Worm (Caenorhabditis elegans): Measurements from ENCODE around the gene ugt-37.

The ugt-37 gene

DNA sequence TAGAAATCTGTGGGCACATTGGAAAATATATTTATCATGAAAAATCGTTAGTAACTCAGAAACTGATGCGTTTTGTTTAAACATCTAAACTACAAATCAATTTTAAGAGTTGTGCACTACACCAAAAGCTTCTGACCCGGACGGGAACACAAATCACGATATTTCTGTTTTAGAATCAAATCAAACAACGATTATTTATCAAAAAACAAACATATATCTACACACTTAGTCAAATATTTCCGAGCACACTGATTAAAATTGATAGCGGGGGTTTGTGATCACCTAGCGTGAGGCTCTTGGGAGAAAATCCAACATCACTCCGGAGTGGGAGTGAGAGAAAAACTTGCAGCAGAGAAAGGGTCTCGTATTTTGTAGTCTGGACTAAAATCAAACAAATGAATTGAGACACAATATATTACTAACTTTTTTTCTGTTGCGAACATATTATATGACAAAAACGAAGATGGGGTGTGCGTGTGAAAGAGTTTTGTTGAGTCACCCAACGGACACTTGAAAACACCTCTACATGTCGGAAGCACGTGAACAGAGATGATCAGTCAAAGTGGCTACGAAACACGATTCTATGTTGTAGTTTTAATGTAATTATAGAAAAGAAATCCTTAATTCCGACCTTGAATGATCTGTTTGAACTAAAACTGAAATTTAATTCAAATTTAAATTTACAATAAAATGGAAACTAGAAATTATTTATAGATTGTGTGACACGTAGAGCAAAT lies 49.7 kb downstream of the ugt-37 start (continued):
- TF ChIP-seq php-3 (GFP tag; IDR thresholded peaks at IDR 0.05) (0 out of 2 replicates have a peak, but pooled peaks have one; percentile 30), mxl-2 (GFP tag; conservative IDR thresholded peaks at IDR 0.05) (0 out of 2 replicates have a peak, but pooled peaks have one; percentile 44), ceh-32 (tag; optimal IDR thresholded peaks at IDR 0.05; ENCODE audit: poor library complexity) (no peak), zip-11 (GFP tag; IDR thresholded peaks at IDR 0.05) (no peak), mep-1 (tag; optimal IDR thresholded peaks at IDR 0.05) (peak; percentile 25), lir-3 (tag; optimal IDR thresholded peaks at IDR 0.05) (no peak), lin-13 (GFP tag; optimal IDR thresholded peaks at IDR 0.05) (no peak), daf-8 (GFP tag; IDR thresholded peaks at IDR 0.05) (no peak), mdt-29 (GFP tag; IDR thresholded peaks at IDR 0.05) (no peak), Y48G9A.11 (GFP tag; IDR thresholded peaks at IDR 0.05) (no peak), aly-2 (tag; optimal IDR thresholded peaks at IDR 0.05) (no peak), F37D6.2 (tag; optimal IDR thresholded peaks at IDR 0.05) (no peak), daf-16 (GFP tag; optimal IDR thresholded peaks at IDR 0.05) (no peak), daf-16 (tag; optimal IDR thresholded peaks at IDR 0.05) (peak; percentile 57), Y105C5A.15 (GFP tag; IDR thresholded peaks at IDR 0.05) (no peak), fos-1 (tag; optimal IDR thresholded peaks at IDR 0.05) (no peak), cey-2 (tag; optimal IDR thresholded peaks at IDR 0.05; ENCODE audit: borderline replicate concordance, insufficient read depth) (no peak), nhr-28 (tag; optimal IDR thresholded peaks at IDR 0.05) (peak; percentile 91), F10B5.3 (tag; optimal IDR thresholded peaks at IDR 0.05) (no peak), hlh-11 (tag; optimal IDR thresholded peaks at IDR 0.05) (peak; percentile 50), zag-1 (tag; optimal IDR thresholded peaks at IDR 0.05) (no peak), pqm-1 (tag; optimal IDR thresholded peaks at IDR 0.05) (peak; percentile 84), madf-5 (GFP tag; IDR thresholded peaks at IDR 0.05) (no peak), nhr-102 (tag; optimal IDR thresholded peaks at IDR 0.05) (peak; percentile 44), nhr-11 (tag; optimal IDR thresholded peaks at IDR 0.05) (no peak)

DNA sequence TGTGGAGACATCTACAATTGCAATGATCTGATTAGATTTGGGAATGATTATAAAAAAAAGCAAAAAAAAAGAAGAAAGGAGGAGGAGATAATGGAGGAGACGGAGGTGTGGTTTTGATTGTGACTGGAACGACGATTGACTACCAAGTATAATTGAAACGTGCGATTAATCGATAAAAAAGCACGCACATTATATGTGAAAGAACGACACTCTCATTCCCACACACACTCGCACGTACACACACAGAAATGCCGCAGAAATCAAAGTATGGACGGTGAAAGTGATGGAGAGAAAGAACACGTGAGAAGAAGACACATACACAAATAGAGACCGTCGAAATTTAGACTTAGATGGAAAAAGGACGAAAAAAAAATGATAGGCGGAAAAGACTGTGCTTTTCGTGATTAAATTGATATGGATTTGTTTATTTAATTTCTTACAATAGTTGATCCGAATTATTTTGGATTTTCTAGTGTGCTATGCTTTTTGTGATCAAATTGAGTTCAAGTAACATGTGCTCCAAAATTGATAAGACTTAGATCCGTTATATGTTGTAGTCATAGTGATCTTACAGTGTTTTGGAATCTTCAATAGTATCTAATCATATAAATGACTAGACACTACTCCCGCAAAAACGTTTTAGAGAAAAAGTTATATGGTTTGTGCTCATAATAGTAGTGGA lies 51.3 kb downstream of the ugt-37 start, which contains the start of gene nhr-135:
nhr-135 (minus strand) TSS at position 51 of the 682 bp plus-strand sequence.
- TF ChIP-seq mxl-3 (GFP tag; optimal IDR thresholded peaks at IDR 0.05) (peak; percentile 87), nhr-10 (tag; optimal IDR thresholded peaks at IDR 0.05) (peak; percentile 70), tra-1 (GFP tag; IDR thresholded peaks at IDR 0.05) (peak; percentile 76; the same call in 1 of the 2 replicates), aha-1 (tag) (peak; percentile 98), pqm-1 (tag; optimal IDR thresholded peaks at IDR 0.05) (peak; percentile 57), spr-1 (tag; optimal IDR thresholded peaks at IDR 0.05) (peak; percentile 7), vab-7 (GFP tag; IDR thresholded peaks at IDR 0.05) (no peak), ZK546.5 (tag; optimal IDR thresholded peaks at IDR 0.05) (no peak), Y48G9A.11 (GFP tag; IDR thresholded peaks at IDR 0.05) (no peak), ceh-20 (GFP tag; IDR thresholded peaks at IDR 0.05) (no peak), gei-8 (GFP tag; optimal IDR thresholded peaks at IDR 0.05) (peak; percentile 4), zip-11 (GFP tag; IDR thresholded peaks at IDR 0.05) (no peak), Y75B8A.6 (GFP tag; IDR thresholded peaks at IDR 0.05) (no peak), nhr-28 (tag; optimal IDR thresholded peaks at IDR 0.05) (peak; percentile 99), duxl-1 (tag; optimal IDR thresholded peaks at IDR 0.05; ENCODE audit: poor library complexity) (peak; percentile 46), lin-1 (GFP tag; IDR thresholded peaks at IDR 0.05) (peak; percentile 62; the same call in 1 of the 2 replicates), ztf-7 (tag; optimal IDR thresholded peaks at IDR 0.05) (peak; percentile 32), nhr-76 (tag; optimal IDR thresholded peaks at IDR 0.05) (peak; percentile 7), set-16 (GFP tag; IDR thresholded peaks at IDR 0.05) (no peak), dmd-6 (GFP tag; IDR thresholded peaks at IDR 0.05) (peak; percentile 94), nhr-25 (tag; optimal IDR thresholded peaks at IDR 0.05; ENCODE audit: borderline replicate concordance, insufficient read depth) (peak; percentile 24), mdl-1 (tag; optimal IDR thresholded peaks at IDR 0.05) (peak; percentile 82 to 97), nhr-77 (tag; optimal IDR thresholded peaks at IDR 0.05) (peak; percentile 98), saeg-2 (GFP tag; IDR thresholded peaks at IDR 0.05) (0 out of 2 replicates have a peak, but pooled peaks have one; percentile 45), T20F7.1 (GFP tag; optimal IDR thresholded peaks at IDR 0.05) (no peak), D1046.2 (GFP tag; IDR thresholded peaks at IDR 0.05) (no peak), lsy-2 (tag; optimal IDR thresholded peaks at IDR 0.05) (peak in 1 of 2 experiments; percentile 46), php-3 (GFP tag; IDR thresholded peaks at IDR 0.05) (0 out of 2 replicates have a peak, but pooled peaks have one; percentile 37), mep-1 (tag; optimal IDR thresholded peaks at IDR 0.05) (peak; percentile 72)

Data from whole organism, L4 larva.